Worm (Caenorhabditis elegans): ENCODE results near the gene T05C12.1.
A peak's percentile ranks its signal among the peaks of the same experiment; 100 is the strongest.

T05C12.1 gene

ce11 chrII:8174148-8174547, 668 bp downstream of the T05C12.1 start:
- TF ChIP-seq med-1 (GFP tag; optimal IDR thresholded peaks at IDR 0.05; ENCODE audit: insufficient read depth): no peak
- TF ChIP-seq tab-1 (GFP tag; IDR thresholded peaks at IDR 0.05): no peak
- TF ChIP-seq flt-1 (GFP tag; IDR thresholded peaks at IDR 0.05): no peak
- TF ChIP-seq cog-1 (tag; optimal IDR thresholded peaks at IDR 0.05): no peak
- TF ChIP-seq ref-1 (GFP tag; conservative IDR thresholded peaks at IDR 0.05): no peak
- TF ChIP-seq ztf-29 (GFP tag; IDR thresholded peaks at IDR 0.05): no peak
- no peak for TF ChIP-seq ztf-23 (GFP tag; IDR thresholded peaks at IDR 0.05)
- no peak for TF ChIP-seq T22C8.4 (GFP tag; IDR thresholded peaks at IDR 0.05)
- TF ChIP-seq klf-2 (GFP tag; conservative IDR thresholded peaks at IDR 0.05): no peak

ce11 chrII:8177095-8177494, 3.6 kb downstream of the T05C12.1 start, which contains the start of gene acr-14:
Gene acr-14, minus strand, starts transcription at chrII:8177195.
- no peak for TF ChIP-seq tab-1 (GFP tag; IDR thresholded peaks at IDR 0.05)
- no peak for TF ChIP-seq med-1 (GFP tag; optimal IDR thresholded peaks at IDR 0.05; ENCODE audit: insufficient read depth)
- TF ChIP-seq flt-1 (GFP tag; IDR thresholded peaks at IDR 0.05): no peak
- TF ChIP-seq T22C8.4 (GFP tag; IDR thresholded peaks at IDR 0.05): no peak
- no peak for TF ChIP-seq ztf-23 (GFP tag; IDR thresholded peaks at IDR 0.05)
- TF ChIP-seq cog-1 (tag; optimal IDR thresholded peaks at IDR 0.05): no peak
- no peak for TF ChIP-seq klf-2 (GFP tag; conservative IDR thresholded peaks at IDR 0.05)
- TF ChIP-seq ztf-29 (GFP tag; IDR thresholded peaks at IDR 0.05): no peak
- TF ChIP-seq ref-1 (GFP tag; conservative IDR thresholded peaks at IDR 0.05): no peak

ce11 chrII:8178614-8179013, 5.1 kb downstream of the T05C12.1 start:
- TF ChIP-seq med-1 (GFP tag; optimal IDR thresholded peaks at IDR 0.05; ENCODE audit: insufficient read depth) (no peak), ref-1 (GFP tag; conservative IDR thresholded peaks at IDR 0.05) (no peak), cog-1 (tag; optimal IDR thresholded peaks at IDR 0.05) (no peak), ztf-23 (GFP tag; IDR thresholded peaks at IDR 0.05) (no peak), ztf-29 (GFP tag; IDR thresholded peaks at IDR 0.05) (no peak), flt-1 (GFP tag; IDR thresholded peaks at IDR 0.05) (no peak), klf-2 (GFP tag; conservative IDR thresholded peaks at IDR 0.05) (no peak), tab-1 (GFP tag; IDR thresholded peaks at IDR 0.05) (no peak)

ce11 chrII:8180281-8180680, 6.8 kb downstream of the T05C12.1 start, which contains the start of gene T05C12.4:
Gene T05C12.4, minus strand, starts transcription at chrII:8180381.
- no peak for TF ChIP-seq ztf-29 (GFP tag; IDR thresholded peaks at IDR 0.05)
- TF ChIP-seq flt-1 (GFP tag; IDR thresholded peaks at IDR 0.05): no peak
- no peak for TF ChIP-seq T22C8.4 (GFP tag; IDR thresholded peaks at IDR 0.05)

- TF ChIP-seq cog-1 (tag; optimal IDR thresholded peaks at IDR 0.05) (no peak), ref-1 (GFP tag; conservative IDR thresholded peaks at IDR 0.05) (no peak), ztf-23 (GFP tag; IDR thresholded peaks at IDR 0.05) (no peak)
Measured at ce11 chrII:8181437-8181836, 8.0 kb downstream of the T05C12.1 start, which contains the start of gene dylt-3. Gene dylt-3, plus strand, starts transcription at chrII:8181737.

DNA sequence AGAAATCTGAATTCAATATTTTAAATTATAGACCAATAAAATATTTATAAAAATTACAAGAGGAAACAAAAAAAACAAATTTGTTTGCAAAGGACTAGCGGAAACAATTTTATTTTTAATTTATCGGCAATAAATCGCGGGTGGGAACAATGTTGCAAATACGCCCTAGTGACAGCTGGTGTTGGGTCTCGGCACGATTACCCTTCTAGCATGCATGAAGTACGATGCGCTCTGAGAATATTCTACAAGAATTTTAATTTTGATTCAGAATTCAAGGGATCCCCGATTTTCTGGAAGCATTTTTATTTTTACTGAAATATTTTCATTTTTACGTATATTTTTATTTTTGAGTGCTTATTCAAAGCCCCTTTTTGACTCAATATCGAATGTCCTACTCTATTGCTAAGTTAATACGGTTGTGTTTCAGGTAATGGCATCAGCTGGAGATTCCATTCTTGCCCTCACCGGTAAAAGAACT, 11.6 kb downstream of the T05C12.1 start, which contains the start of the genes mig-5 and cct-1:
Gene mig-5, minus strand, starts transcription at position 8 of the 478 bp plus-strand sequence.
Gene cct-1, plus strand, starts transcription at position 428 of the 478 bp plus-strand sequence.
- TF ChIP-seq cog-1 (tag; optimal IDR thresholded peaks at IDR 0.05) (peak; percentile 84), klf-2 (GFP tag; conservative IDR thresholded peaks at IDR 0.05) (no peak), flt-1 (GFP tag; IDR thresholded peaks at IDR 0.05) (peak; percentile 71), tab-1 (GFP tag; IDR thresholded peaks at IDR 0.05) (no peak), ztf-29 (GFP tag; IDR thresholded peaks at IDR 0.05) (no peak), T22C8.4 (GFP tag; IDR thresholded peaks at IDR 0.05) (no peak), ztf-23 (GFP tag; IDR thresholded peaks at IDR 0.05) (no peak; the same call in 1 of the 2 replicates), med-1 (GFP tag; optimal IDR thresholded peaks at IDR 0.05; ENCODE audit: insufficient read depth) (no peak), ref-1 (GFP tag; conservative IDR thresholded peaks at IDR 0.05) (no peak)

ce11 chrII:8187516-8187915, 14.0 kb downstream of the T05C12.1 start:
- TF ChIP-seq ztf-23 (GFP tag; IDR thresholded peaks at IDR 0.05) (no peak), med-1 (GFP tag; optimal IDR thresholded peaks at IDR 0.05; ENCODE audit: insufficient read depth) (no peak), cog-1 (tag; optimal IDR thresholded peaks at IDR 0.05) (no peak), T22C8.4 (GFP tag; IDR thresholded peaks at IDR 0.05) (no peak)

ce11 chrII:8190455-8190854, 17.0 kb downstream of the T05C12.1 start, which contains the start of gene T05C12.8:
Gene T05C12.8, minus strand, starts transcription at chrII:8190555.
- no peak for TF ChIP-seq ztf-29 (GFP tag; IDR thresholded peaks at IDR 0.05)

ce11 chrII:8193126-8193525, 19.6 kb downstream of the T05C12.1 start, which contains the start of gene T05C12.9:
Gene T05C12.9, minus strand, starts transcription at chrII:8193226.
- TF ChIP-seq tab-1 (GFP tag; IDR thresholded peaks at IDR 0.05) (no peak), ref-1 (GFP tag; conservative IDR thresholded peaks at IDR 0.05) (no peak), flt-1 (GFP tag; IDR thresholded peaks at IDR 0.05) (no peak), klf-2 (GFP tag; conservative IDR thresholded peaks at IDR 0.05) (no peak), ztf-23 (GFP tag; IDR thresholded peaks at IDR 0.05) (no peak), ztf-29 (GFP tag; IDR thresholded peaks at IDR 0.05) (no peak), cog-1 (tag; optimal IDR thresholded peaks at IDR 0.05) (no peak), med-1 (GFP tag; optimal IDR thresholded peaks at IDR 0.05; ENCODE audit: insufficient read depth) (no peak), T22C8.4 (GFP tag; IDR thresholded peaks at IDR 0.05) (no peak)

DNA sequence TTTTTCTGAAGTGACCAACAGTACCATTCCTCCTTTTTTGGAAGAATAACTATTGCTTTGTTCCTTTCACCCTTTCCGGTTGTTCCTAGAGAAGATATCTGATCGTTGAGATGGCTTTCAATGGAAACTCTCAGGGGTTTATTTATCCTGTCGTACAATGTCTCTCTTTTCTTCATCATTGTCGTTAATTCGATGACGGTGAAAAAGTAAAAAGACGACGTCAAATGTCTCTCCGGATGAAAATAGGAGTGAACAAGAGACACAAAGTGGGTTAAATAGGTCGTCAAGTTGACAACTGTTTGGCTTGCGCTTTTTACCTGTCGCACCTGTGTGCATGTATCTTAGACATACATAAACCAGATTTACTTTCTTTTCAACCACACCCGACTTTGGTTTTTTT, 20.4 kb downstream of the T05C12.1 start:
- TF ChIP-seq ref-1 (GFP tag; conservative IDR thresholded peaks at IDR 0.05) (no peak), T22C8.4 (GFP tag; IDR thresholded peaks at IDR 0.05) (no peak), cog-1 (tag; optimal IDR thresholded peaks at IDR 0.05) (no peak), med-1 (GFP tag; optimal IDR thresholded peaks at IDR 0.05; ENCODE audit: insufficient read depth) (no peak), ztf-29 (GFP tag; IDR thresholded peaks at IDR 0.05) (no peak), ztf-23 (GFP tag; IDR thresholded peaks at IDR 0.05) (no peak), flt-1 (GFP tag; IDR thresholded peaks at IDR 0.05) (no peak), klf-2 (GFP tag; conservative IDR thresholded peaks at IDR 0.05) (no peak), tab-1 (GFP tag; IDR thresholded peaks at IDR 0.05) (no peak)

Measured in whole organism, midembryonic.